Fruit fly (Drosophila melanogaster) whole organism, wandering third instar larva: ENCODE results near the gene CG9541.

ENCODE experiments used
- HLH106 ChIP-seq: fragments of 200-800 bp; optimal IDR thresholded peaks from 3 replicates; lab custom pipeline; 2019; ENCODE audit warnings: missing biosample characterization, mild to moderate bottlenecking, missing genetic modification characterization, moderate library complexity
- Hnf4 ChIP-seq: fragments of 200-800 bp; sonication (Bioruptor generic); optimal IDR thresholded peaks from 2 replicates; lab custom pipeline; 2016; ENCODE audit warnings: missing biosample characterization, mild to moderate bottlenecking, missing genetic modification characterization
- Hr78 ChIP-seq: fragments of >200 bp; optimal IDR thresholded peaks from 2 replicates; lab custom pipeline; 2017; ENCODE audit warnings: missing biosample characterization, missing genetic modification characterization
- br ChIP-seq: fragments of 200-800 bp; sonication (Bioruptor generic); optimal IDR thresholded peaks from 2 replicates; lab custom pipeline; 2016; ENCODE audit warnings: missing biosample characterization, missing genetic modification characterization
- dmrt93B ChIP-seq: fragments of 200-800 bp; sonication (Bioruptor generic); optimal IDR thresholded peaks from 2 replicates; lab custom pipeline; 2018; ENCODE audit warnings: missing biosample characterization, mild to moderate bottlenecking, missing genetic modification characterization
- ey ChIP-seq: fragments of 200-800 bp; sonication (Bioruptor generic); optimal IDR thresholded peaks from 2 replicates; lab custom pipeline; 2016; ENCODE audit warnings: missing biosample characterization, missing genetic modification characterization
- h ChIP-seq: fragments of 200-800 bp; sonication (Bioruptor generic); optimal IDR thresholded peaks from 3 replicates; lab custom pipeline; 2016; ENCODE audit warnings: missing biosample characterization, mild to moderate bottlenecking, missing genetic modification characterization
- jim ChIP-seq: fragments of 175-275, 200-325 bp; sonication (Bioruptor generic); optimal IDR thresholded peaks from 2 replicates; lab custom pipeline; 2016; ENCODE audit warnings: missing biosample characterization, mild to moderate bottlenecking, missing genetic modification characterization
- psq ChIP-seq: fragments of 200-800 bp; sonication (Bioruptor generic); optimal IDR thresholded peaks from 3 replicates; lab custom pipeline; 2017; ENCODE audit warnings: missing biosample characterization, mild to moderate bottlenecking, missing genetic modification characterization, moderate library complexity
- rgr ChIP-seq: fragments of 200-800 bp; sonication (Bioruptor generic); optimal IDR thresholded peaks from 3 replicates; lab custom pipeline; 2016; ENCODE audit warnings: missing biosample characterization, mild to moderate bottlenecking, missing genetic modification characterization
- tai ChIP-seq: sonication (Bioruptor generic); optimal IDR thresholded peaks from 2 replicates; lab custom pipeline; 2016; ENCODE audit warnings: missing biosample characterization, missing genetic modification characterization
- woc ChIP-seq: sonication (Bioruptor generic); optimal IDR thresholded peaks from 2 replicates; lab custom pipeline; 2016; ENCODE audit warnings: missing biosample characterization, mild to moderate bottlenecking, missing genetic modification characterization

DNA sequence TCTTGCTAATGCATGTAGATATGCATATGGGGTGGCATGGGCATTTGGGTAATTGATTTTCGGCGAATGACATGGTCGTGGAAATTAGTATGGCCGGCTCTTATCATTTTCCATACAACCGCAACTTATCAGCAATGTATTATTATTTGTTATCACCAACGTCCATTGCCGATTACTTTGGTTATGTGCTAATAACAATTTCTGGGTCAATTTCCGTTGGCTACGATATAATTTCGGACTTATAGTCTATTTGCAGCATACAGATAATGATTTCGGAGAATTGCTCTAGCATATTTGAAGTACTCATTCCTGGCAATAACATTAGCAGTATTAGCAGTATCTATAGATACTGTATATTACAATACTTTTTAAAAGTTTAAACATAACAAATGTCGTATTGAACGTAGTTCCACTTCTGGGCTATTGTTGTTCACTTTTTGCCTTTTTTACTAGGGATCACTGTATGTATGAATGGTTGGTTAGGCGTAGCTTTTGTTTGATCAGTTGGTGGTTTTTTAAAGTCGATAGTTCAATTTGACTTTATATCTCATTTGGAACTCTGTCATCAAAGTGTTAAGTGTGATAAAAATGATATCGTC is 28.4 kb downstream of the CG9541 start, which contains the start of gene CG46397:
- TF ChIP-seq h (GFP tag; lab: Kevin White, UChicago) (no peak), tai (no peak), Hr78 (GFP tag; lab: Kevin White, UChicago) (no peak), dmrt93B (GFP tag; lab: Kevin White, UChicago) (no peak), psq (no peak), br (no peak), Hnf4 (GFP tag; lab: Kevin White, UChicago) (no peak), jim (GFP tag; lab: Kevin White, UChicago) (no peak), rgr (no peak), woc (GFP tag; lab: Kevin White, UChicago) (no peak), HLH106 (no peak), ey (GFP tag; lab: Kevin White, UChicago) (no peak)
